Worm (Caenorhabditis elegans): Measurements from ENCODE around the gene sup-36.

DNA sequence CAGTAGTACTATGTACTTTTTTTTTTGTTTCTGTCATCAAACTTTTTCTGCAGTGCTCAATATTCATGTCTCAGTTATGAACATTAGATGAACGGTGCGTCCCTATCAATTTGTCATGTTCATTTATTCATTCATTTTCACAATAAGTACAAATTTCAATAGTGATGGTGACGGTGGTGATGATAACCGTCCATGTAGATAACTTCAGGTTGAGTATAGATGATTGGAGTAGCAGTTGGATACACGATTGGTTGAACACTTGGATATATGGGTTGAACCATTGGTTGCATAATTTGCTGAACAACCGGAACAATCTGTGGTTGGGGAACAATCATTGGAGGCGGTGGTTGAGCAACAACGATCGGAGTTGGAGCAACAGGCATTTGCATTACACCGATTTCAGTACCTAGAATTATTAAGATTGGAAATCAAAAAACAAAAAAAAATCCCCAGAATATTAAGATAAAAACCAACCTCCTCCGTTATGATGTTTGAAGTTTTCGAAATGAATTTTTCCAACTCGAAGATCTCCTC, 13.3 kb upstream of the sup-36 start:
- TF ChIP-seq sma-3 (GFP tag; optimal IDR thresholded peaks at IDR 0.05) (no peak), nhr-77 (tag; optimal IDR thresholded peaks at IDR 0.05) (no peak), skn-1 (tag; optimal IDR thresholded peaks at IDR 0.05) (no peak), Y55F3AM.14 (GFP tag; optimal IDR thresholded peaks at IDR 0.05) (no peak), sem-4 (tag; optimal IDR thresholded peaks at IDR 0.05) (no peak), unc-55 (GFP tag; optimal IDR thresholded peaks at IDR 0.05) (no peak), ceh-82 (tag; optimal IDR thresholded peaks at IDR 0.05) (no peak), mdl-1 (tag; optimal IDR thresholded peaks at IDR 0.05) (no peak), nhr-237 (tag; optimal IDR thresholded peaks at IDR 0.05) (no peak)

All from whole organism, L2 larva.